Worm (Caenorhabditis elegans): ENCODE measurements around the gene math-9.

math-9 gene

ce11 chrII:1850299-1850698, 40.3 kb downstream of the math-9 start, which contains the start of gene fbxb-96:
fbxb-96 (minus strand) TSS chrII:1850399.
- TF ChIP-seq ztf-26 (tag; optimal IDR thresholded peaks at IDR 0.05) (no peak), ztf-18 (tag; optimal IDR thresholded peaks at IDR 0.05) (no peak)

- TF ChIP-seq B0035.1 (tag; optimal IDR thresholded peaks at IDR 0.05), result no peak
- no peak for TF ChIP-seq nfyb-1 (GFP tag; IDR thresholded peaks at IDR 0.05)
- TF ChIP-seq snpc-3.4 (tag; optimal IDR thresholded peaks at IDR 0.05), result no peak
- no peak for TF ChIP-seq rec-8 (tag; optimal IDR thresholded peaks at IDR 0.05)
- no peak for TF ChIP-seq madf-10 (tag; optimal IDR thresholded peaks at IDR 0.05)
- TF ChIP-seq hmg-1.2 (GFP tag; IDR thresholded peaks at IDR 0.05), result peak; percentile 20; the same call in 1 of the 2 replicates
- no peak for TF ChIP-seq ceh-79 (tag; optimal IDR thresholded peaks at IDR 0.05)
- TF ChIP-seq ama-1 (optimal IDR thresholded peaks at IDR 0.05), result no peak
- no peak for TF ChIP-seq ama-1 (GFP tag; optimal IDR thresholded peaks at IDR 0.05)
- no peak for TF ChIP-seq dpff-1 (tag; optimal IDR thresholded peaks at IDR 0.05)
- TF ChIP-seq madf-6 (GFP tag; IDR thresholded peaks at IDR 0.05), result peak; percentile 42; the same call in 1 of the 2 replicates
- TF ChIP-seq madf-3 (GFP tag; IDR thresholded peaks at IDR 0.05), result no peak
- no peak for TF ChIP-seq die-1 (tag; optimal IDR thresholded peaks at IDR 0.05)
- no peak for TF ChIP-seq fkh-3 (tag; optimal IDR thresholded peaks at IDR 0.05)
- no peak for TF ChIP-seq aptf-2 (GFP tag; conservative IDR thresholded peaks at IDR 0.05)
- no peak for TF ChIP-seq B0261.1 (tag; optimal IDR thresholded peaks at IDR 0.05)
- no peak for TF ChIP-seq nhr-179 (tag; optimal IDR thresholded peaks at IDR 0.05)
- TF ChIP-seq ztf-22 (GFP tag; optimal IDR thresholded peaks at IDR 0.05), result no peak
These were observed 42.5 kb downstream of the math-9 start, which contains the start of gene fbxb-97 for ce11 chrII:1848109-1848508. fbxb-97 (minus strand) TSS chrII:1848161.

- peak; percentile 58; the same call in 1 of the 2 replicates for TF ChIP-seq nfyb-1 (GFP tag; IDR thresholded peaks at IDR 0.05)
- TF ChIP-seq lin-54 (GFP tag; optimal IDR thresholded peaks at IDR 0.05), result no peak
- no peak for TF ChIP-seq K12H6.12 (tag; optimal IDR thresholded peaks at IDR 0.05)
These were observed 46.0 kb downstream of the math-9 start for ce11 chrII:1844552-1844951.

- no peak for TF ChIP-seq bed-2 (GFP tag; IDR thresholded peaks at IDR 0.05)
- TF ChIP-seq nhr-80 (tag; optimal IDR thresholded peaks at IDR 0.05), result peak; percentile 60
These were observed 47.7 kb downstream of the math-9 start, which contains the start of the genes C52E2.5 and C52E2.4 for ce11 chrII:1842894-1843293. C52E2.5 (minus strand) TSS chrII:1842936. C52E2.4 (plus strand) TSS chrII:1843145.

Measured in whole organism, young adult.